Fruit fly (Drosophila melanogaster) whole organism, embryonic: ENCODE results near the gene CG45073.
A peak's percentile ranks its signal among the peaks of the same experiment; 100 is the strongest.

Experiments
- Atf3 ChIP-seq: fragments of 200-800 bp; sonication (Bioruptor generic); optimal IDR thresholded peaks from 3 replicates; lab custom pipeline; 2016; ENCODE audit warnings: missing biosample characterization, missing genetic modification characterization
- CG10209 ChIP-seq: fragments of 200-800 bp; sonication (Bioruptor generic); optimal IDR thresholded peaks from 3 replicates; lab custom pipeline; 2017; ENCODE audit warnings: missing biosample characterization, mild to moderate bottlenecking, missing genetic modification characterization, missing genetic modification reagents
- CG10274 ChIP-seq: fragments of 200-800 bp; sonication (Bioruptor generic); optimal IDR thresholded peaks from 3 replicates; lab custom pipeline; 2017; ENCODE audit warnings: missing biosample characterization, mild to moderate bottlenecking, missing genetic modification characterization
- CG10462 ChIP-seq: fragments of 200-800 bp; sonication (Bioruptor generic); optimal IDR thresholded peaks from 2 replicates; lab custom pipeline; 2016; ENCODE audit warnings: missing biosample characterization, missing genetic modification characterization
- CG10565 ChIP-seq: fragments of 200-800 bp; sonication (Bioruptor generic); optimal IDR thresholded peaks from 3 replicates; lab custom pipeline; 2016; ENCODE audit warnings: missing biosample characterization, mild to moderate bottlenecking, missing genetic modification characterization
- CG12155 ChIP-seq: fragments of 200-800 bp; sonication (Bioruptor generic); optimal IDR thresholded peaks from 3 replicates; lab custom pipeline; 2016; ENCODE audit warnings: missing biosample characterization, missing genetic modification characterization
- CG12942 ChIP-seq: fragments of 200-800 bp; sonication (Bioruptor generic); optimal IDR thresholded peaks from 3 replicates; lab custom pipeline; 2016; ENCODE audit warnings: missing biosample characterization, missing genetic modification characterization
- CG13123 ChIP-seq: fragments of 200-800 bp; sonication (Bioruptor generic); optimal IDR thresholded peaks from 2 replicates; lab custom pipeline; 2016; ENCODE audit warnings: missing biosample characterization, missing genetic modification characterization
- CG13296 ChIP-seq: fragments of 200-800 bp; sonication (Bioruptor generic); optimal IDR thresholded peaks from 3 replicates; lab custom pipeline; 2018; ENCODE audit warnings: missing biosample characterization, mild to moderate bottlenecking, missing genetic modification characterization
- CG16863 ChIP-seq: fragments of 200-800 bp; sonication (Bioruptor generic); optimal IDR thresholded peaks from 3 replicates; lab custom pipeline; 2016; ENCODE audit warnings: missing biosample characterization, missing genetic modification characterization
- CG17328 ChIP-seq: fragments of 200-800 bp; sonication (Bioruptor generic); IDR thresholded peaks from 2 replicates; pipeline ENCODE4 v1.3.6; 2022; ENCODE audit warnings: missing biosample characterization, missing genetic modification characterization
- CG18599 ChIP-seq: fragments of 200-800 bp; sonication (Bioruptor generic); optimal IDR thresholded peaks from 3 replicates; lab custom pipeline; 2017; ENCODE audit warnings: missing biosample characterization, missing genetic modification characterization, mild to moderate bottlenecking, moderate library complexity, missing genetic modification reagents
- CG2120 ChIP-seq: fragments of 200-800 bp; sonication (Bioruptor generic); optimal IDR thresholded peaks from 3 replicates; lab custom pipeline; 2016; ENCODE audit warnings: missing biosample characterization, missing genetic modification characterization
- CG2202 ChIP-seq: fragments of 200-800 bp; sonication (Bioruptor generic); optimal IDR thresholded peaks from 2 replicates; lab custom pipeline; 2018; ENCODE audit warnings: missing biosample characterization, mild to moderate bottlenecking, missing genetic modification characterization
- CG2678 ChIP-seq: fragments of 200-800 bp; sonication (Bioruptor generic); optimal IDR thresholded peaks from 3 replicates; lab custom pipeline; 2019; ENCODE audit warnings: missing biosample characterization, mild to moderate bottlenecking, missing genetic modification characterization, moderate library complexity
- CG30020 ChIP-seq: fragments of 200-800 bp; optimal IDR thresholded peaks from 2 replicates; lab custom pipeline; 2019; ENCODE audit warnings: missing biosample characterization, mild to moderate bottlenecking, missing genetic modification characterization, moderate library complexity
- CG3847 ChIP-seq: fragments of 200-800 bp; sonication (Bioruptor generic); IDR thresholded peaks from 2 replicates; pipeline ENCODE4 v1.3.6; 2022; ENCODE audit warnings: missing biosample characterization, missing genetic modification characterization
- CG4617 ChIP-seq: fragments of 200-800 bp; sonication (Bioruptor generic); optimal IDR thresholded peaks from 3 replicates; lab custom pipeline; 2016; ENCODE audit warnings: missing biosample characterization, missing genetic modification characterization, borderline replicate concordance
- CG7928 ChIP-seq: fragments of 200-800 bp; sonication (Bioruptor generic); optimal IDR thresholded peaks from 2 replicates; lab custom pipeline; 2017; ENCODE audit warnings: missing biosample characterization, mild to moderate bottlenecking, missing genetic modification characterization
- CG9215 ChIP-seq: fragments of 200-800 bp; sonication (Bioruptor generic); IDR thresholded peaks from 2 replicates; pipeline ENCODE4 v1.3.6; 2022; ENCODE audit warnings: missing biosample characterization, missing genetic modification characterization
- CG9609 ChIP-seq: fragments of 200-800 bp; sonication (Bioruptor generic); optimal IDR thresholded peaks from 3 replicates; lab custom pipeline; 2016; ENCODE audit warnings: missing biosample characterization, missing genetic modification characterization
- Doc2 ChIP-seq: fragments of 200-800 bp; sonication (Bioruptor generic); IDR thresholded peaks from 2 replicates; pipeline ENCODE4 v1.3.6; 2022; ENCODE audit warnings: missing biosample characterization, missing genetic modification characterization
- Drgx ChIP-seq: fragments of 200-800 bp; sonication (Bioruptor generic); IDR thresholded peaks from 2 replicates; pipeline ENCODE4 v1.3.6; 2022; ENCODE audit warnings: missing biosample characterization, missing genetic modification characterization
- E2f1 ChIP-seq: fragments of 200-800 bp; sonication (Bioruptor generic); IDR thresholded peaks from 2 replicates; pipeline ENCODE4 v1.3.6; 2022; ENCODE audit warnings: missing biosample characterization, missing genetic modification characterization
- Gsc ChIP-seq: fragments of 200-800 bp; sonication (Bioruptor generic); IDR thresholded peaks from 2 replicates; pipeline ENCODE4 v1.3.6; 2022; ENCODE audit warnings: missing biosample characterization, missing genetic modification characterization
- Gug ChIP-seq: fragments of 200-800 bp; sonication (Bioruptor generic); IDR thresholded peaks from 4 replicates; pipeline ENCODE4 v1.3.6; 2022; ENCODE audit warnings: missing biosample characterization, missing genetic modification characterization
- Hmr ChIP-seq: fragments of 200-800 bp; sonication (Bioruptor generic); optimal IDR thresholded peaks from 3 replicates; lab custom pipeline; 2017; ENCODE audit warnings: mild to moderate bottlenecking, missing biosample characterization, missing genetic modification reagents, missing genetic modification characterization
- Hmx ChIP-seq: fragments of 200-800 bp; sonication (Bioruptor generic); optimal IDR thresholded peaks from 2 replicates; lab custom pipeline; 2016; ENCODE audit warnings: missing biosample characterization, missing genetic modification characterization
- Hr51 ChIP-seq, 2 experiments: fragments of 200-800 bp; sonication (Bioruptor generic); optimal IDR thresholded peaks; 2 replicates in 1 of 2; 3 replicates in 1 of 2; lab custom pipeline; 2016 to 2018; ENCODE audit warnings: missing biosample characterization in 2 of 2, missing genetic modification characterization in 2 of 2, mild to moderate bottlenecking in 1 of 2, moderate library complexity in 1 of 2
- Nf-YC ChIP-seq: fragments of 200-800 bp; optimal IDR thresholded peaks from 3 replicates; lab custom pipeline; 2019; ENCODE audit warnings: missing biosample characterization, mild to moderate bottlenecking, missing genetic modification characterization, moderate library complexity
- Pdp1 ChIP-seq, 2 experiments: fragments of 200-800 bp; sonication (Bioruptor generic); optimal IDR thresholded peaks; 3 replicates each; lab custom pipeline; 2016; ENCODE audit warnings: missing biosample characterization in 2 of 2, missing genetic modification characterization in 2 of 2, mild to moderate bottlenecking in 1 of 2, moderate library complexity in 1 of 2
- Ptx1 ChIP-seq: fragments of 200-800 bp; sonication (Bioruptor generic); IDR thresholded peaks from 2 replicates; pipeline ENCODE4 v1.3.6; 2022; ENCODE audit warnings: missing biosample characterization, missing genetic modification characterization
- Sox100B ChIP-seq: fragments of 200-800 bp; sonication (Bioruptor generic); optimal IDR thresholded peaks from 3 replicates; lab custom pipeline; 2018; ENCODE audit warnings: missing biosample characterization, mild to moderate bottlenecking, missing genetic modification characterization
- al ChIP-seq: fragments of 200-800 bp; sonication (Bioruptor generic); IDR thresholded peaks from 2 replicates; pipeline ENCODE4 v1.3.6; 2022; ENCODE audit warnings: missing biosample characterization, missing genetic modification characterization
- bab2 ChIP-seq: fragments of 200-800 bp; sonication (Bioruptor generic); optimal IDR thresholded peaks from 2 replicates; lab custom pipeline; 2016; ENCODE audit warnings: missing biosample characterization, missing genetic modification characterization
- bsh ChIP-seq, 2 experiments: fragments of 200-800 bp; sonication (Bioruptor generic); optimal IDR thresholded peaks; 2 replicates each; lab custom pipeline; 2017 to 2018; ENCODE audit warnings: mild to moderate bottlenecking in 2 of 2, missing biosample characterization in 2 of 2, missing genetic modification characterization in 2 of 2, moderate library complexity in 1 of 2
- da ChIP-seq: fragments of 200-800 bp; sonication (Bioruptor generic); optimal IDR thresholded peaks from 2 replicates; lab custom pipeline; 2016; ENCODE audit warnings: missing biosample characterization, missing genetic modification characterization
- fd102C ChIP-seq: fragments of 200-800 bp; sonication (Bioruptor generic); optimal IDR thresholded peaks from 2 replicates; lab custom pipeline; 2018; ENCODE audit warnings: missing biosample characterization, mild to moderate bottlenecking, missing genetic modification characterization, moderate library complexity
- fd3F ChIP-seq: fragments of 200-800 bp; sonication (Bioruptor generic); optimal IDR thresholded peaks from 2 replicates; lab custom pipeline; 2018; ENCODE audit warnings: missing biosample characterization, mild to moderate bottlenecking, missing genetic modification characterization, moderate library complexity
- insv ChIP-seq, 2 experiments: fragments of 200-800 bp; sonication (Bioruptor generic); optimal IDR thresholded peaks; 3 replicates each; lab custom pipeline; 2016 to 2018; ENCODE audit warnings: missing biosample characterization in 2 of 2, missing genetic modification characterization in 2 of 2
- inv ChIP-seq: fragments of 200-800 bp; sonication (Bioruptor generic); IDR thresholded peaks from 2 replicates; pipeline ENCODE4 v1.3.6; 2022; ENCODE audit warnings: missing biosample characterization, missing genetic modification characterization; ENCODE audit not compliant: partially characterized antibody
- jigr1 ChIP-seq: fragments of 200-800 bp; sonication (Bioruptor generic); IDR thresholded peaks from 3 replicates; pipeline ENCODE4 v1.3.6; 2022; ENCODE audit warnings: missing biosample characterization, missing genetic modification characterization
- kni ChIP-seq: fragments of 200-800 bp; sonication (Bioruptor generic); optimal IDR thresholded peaks from 3 replicates; lab custom pipeline; 2017; ENCODE audit warnings: mild to moderate bottlenecking, missing biosample characterization, missing genetic modification reagents, missing genetic modification characterization
- nerfin-2 ChIP-seq: fragments of 200-800 bp; sonication (Bioruptor generic); IDR thresholded peaks from 2 replicates; pipeline ENCODE4 v1.3.6; 2022; ENCODE audit warnings: missing biosample characterization, missing genetic modification characterization; ENCODE audit not compliant: partially characterized antibody
- nom ChIP-seq: fragments of 200-800 bp; sonication (Bioruptor generic); optimal IDR thresholded peaks from 2 replicates; lab custom pipeline; 2017; ENCODE audit warnings: missing biosample characterization, missing genetic modification characterization, mild to moderate bottlenecking, moderate library complexity, missing genetic modification reagents
- rib ChIP-seq: fragments of 200-800 bp; sonication (Bioruptor generic); IDR thresholded peaks from 2 replicates; pipeline ENCODE4 v1.3.6; 2022; ENCODE audit warnings: missing biosample characterization, missing genetic modification characterization
- slbo ChIP-seq: fragments of 200-800 bp; sonication (Bioruptor generic); IDR thresholded peaks from 2 replicates; pipeline ENCODE4 v1.3.6; 2022; ENCODE audit warnings: missing biosample characterization, missing genetic modification characterization
- tgo ChIP-seq: fragments of 200-800 bp; sonication (Bioruptor generic); IDR thresholded peaks from 3 replicates; pipeline ENCODE4 v1.3.6; 2022; ENCODE audit warnings: missing biosample characterization, missing genetic modification characterization
- tup ChIP-seq: fragments of 200-800 bp; sonication (Bioruptor generic); optimal IDR thresholded peaks from 2 replicates; lab custom pipeline; 2016; ENCODE audit warnings: missing biosample characterization, mild to moderate bottlenecking, missing genetic modification characterization, moderate library complexity
- vvl ChIP-seq: fragments of 200-800 bp; sonication (Bioruptor generic); IDR thresholded peaks from 2 replicates; pipeline ENCODE4 v1.3.6; 2022; ENCODE audit warnings: missing biosample characterization, missing genetic modification characterization
- wor ChIP-seq: fragments of 200-800 bp; sonication (Bioruptor generic); IDR thresholded peaks from 2 replicates; pipeline ENCODE4 v1.3.6; 2022; ENCODE audit warnings: missing biosample characterization, missing genetic modification characterization

CG45073 gene

dm6 chr3R:30076088-30076487 is 48.4 kb downstream of the CG45073 start (continued):
- TF ChIP-seq CG30020 (tag; lab: Kevin White, UChicago) = no peak
- no peak for TF ChIP-seq vvl (GFP tag; lab: Robert Waterston, UW)
- TF ChIP-seq Hmr = no peak
- peak; percentile 17; the same call in 1 of the 2 replicates for TF ChIP-seq inv (GFP tag; lab: Robert Waterston, UW)
- TF ChIP-seq wor (GFP tag; lab: Robert Waterston, UW) = no peak
- TF ChIP-seq CG16863 (GFP tag; lab: Kevin White, UChicago) = no peak
- no peak for TF ChIP-seq jigr1
- TF ChIP-seq CG3847 = no peak
- TF ChIP-seq kni (GFP tag; lab: Kevin White, UChicago) = no peak
- no peak for TF ChIP-seq CG10274
- no peak for TF ChIP-seq nom (GFP tag; lab: Kevin White, UChicago)
- no peak for TF ChIP-seq Gsc (GFP tag; lab: Robert Waterston, UW)
- TF ChIP-seq CG13123 = no peak
- TF ChIP-seq CG10209 = no peak
- no peak for TF ChIP-seq al (GFP tag; lab: Robert Waterston, UW)
- no peak for TF ChIP-seq CG2120 (GFP tag; lab: Kevin White, UChicago)
- no peak for TF ChIP-seq CG2202 (tag; lab: Kevin White, UChicago)
- no peak for TF ChIP-seq Pdp1 (GFP tag; optimal IDR thresholded peaks at IDR 0.05; lab: Kevin White, UChicago)
- no peak for TF ChIP-seq CG12942 (GFP tag; lab: Kevin White, UChicago)
- 0 out of 4 replicates have a peak, but pooled peaks have one; percentile 27 for TF ChIP-seq Gug (GFP tag; lab: Robert Waterston, UW)
- no peak for TF ChIP-seq Atf3 (GFP tag; lab: Kevin White, UChicago)
- no peak for TF ChIP-seq CG13296 (GFP tag; lab: Kevin White, UChicago)
- TF ChIP-seq Hmx (GFP tag; lab: Kevin White, UChicago) = no peak
- TF ChIP-seq CG7928 (GFP tag; lab: Kevin White, UChicago) = no peak
- no peak for TF ChIP-seq E2f1 (GFP tag; lab: Robert Waterston, UW)
- TF ChIP-seq Doc2 = no peak
- TF ChIP-seq Ptx1 (GFP tag; lab: Robert Waterston, UW) = 0 out of 2 replicates have a peak, but pooled peaks have one; percentile 14
- TF ChIP-seq slbo = no peak
- TF ChIP-seq CG12155 (GFP tag; lab: Kevin White, UChicago) = no peak
- TF ChIP-seq bab2 (GFP tag; lab: Kevin White, UChicago) = no peak
- no peak for TF ChIP-seq Sox100B (GFP tag; lab: Kevin White, UChicago)
- no peak for TF ChIP-seq CG4617 (GFP tag; lab: Kevin White, UChicago)
- no peak for TF ChIP-seq fd102C (GFP tag; lab: Kevin White, UChicago)
- TF ChIP-seq nerfin-2 (GFP tag; lab: Robert Waterston, UW) = no peak
- TF ChIP-seq CG17328 (GFP tag; lab: Robert Waterston, UW) = 0 out of 2 replicates have a peak, but pooled peaks have one; percentile 9
- no peak for TF ChIP-seq tgo
- no peak for TF ChIP-seq Hr51 (GFP tag; optimal IDR thresholded peaks at IDR 0.05; lab: Kevin White, UChicago)
- TF ChIP-seq CG10462 (GFP tag; lab: Kevin White, UChicago) = no peak
- no peak for TF ChIP-seq da (GFP tag; lab: Kevin White, UChicago)
- TF ChIP-seq bsh (GFP tag; optimal IDR thresholded peaks at IDR 0.05; lab: Kevin White, UChicago) = peak; percentile 4 to 47
- no peak for TF ChIP-seq fd3F
- TF ChIP-seq CG18599 (GFP tag; lab: Kevin White, UChicago) = no peak
- no peak for TF ChIP-seq CG10565 (GFP tag; lab: Kevin White, UChicago)
- no peak for TF ChIP-seq insv (GFP tag; optimal IDR thresholded peaks at IDR 0.05; lab: Kevin White, UChicago)
- no peak for TF ChIP-seq rib
- no peak for TF ChIP-seq CG9215 (GFP tag; lab: Robert Waterston, UW)
- no peak for TF ChIP-seq tup (GFP tag; lab: Kevin White, UChicago)
- TF ChIP-seq Drgx (GFP tag; lab: Robert Waterston, UW) = peak; percentile 59
- no peak for TF ChIP-seq Nf-YC (tag; lab: Kevin White, UChicago)
- TF ChIP-seq CG2678 (tag; lab: Kevin White, UChicago) = no peak
- no peak for TF ChIP-seq CG9609 (GFP tag; lab: Kevin White, UChicago)
